Worm (Caenorhabditis elegans): Measurements from ENCODE around the gene bath-3.
A peak's percentile ranks its signal among the peaks of the same experiment; 100 is the strongest.

The bath-3 gene

DNA sequence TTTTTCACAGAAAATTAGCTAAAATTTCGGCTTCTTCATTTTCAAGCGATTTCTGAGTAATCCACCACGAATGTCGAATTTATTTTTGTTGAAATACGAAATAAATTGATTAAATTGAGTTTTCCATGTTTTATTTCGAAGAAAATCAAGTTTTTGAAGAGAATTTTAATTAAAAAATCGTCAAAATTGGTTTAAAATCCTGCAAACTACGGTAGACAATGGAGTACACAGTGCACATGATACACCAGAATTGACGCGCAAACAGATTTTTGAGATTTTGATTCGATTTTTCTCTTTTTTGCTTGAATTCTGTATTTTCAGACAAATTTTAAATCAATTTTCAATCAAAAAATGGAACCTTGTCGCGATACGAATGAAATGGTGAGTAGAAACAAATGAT is 3.0 kb upstream of the bath-3 start, which contains the start of gene F59H6.14:
TSS of gene F59H6.14 (plus strand) at position 301 of the 400 bp plus-strand sequence.
- TF ChIP-seq lin-39 (tag; optimal IDR thresholded peaks at IDR 0.05) = no peak
- TF ChIP-seq sma-3 (GFP tag; optimal IDR thresholded peaks at IDR 0.05) = no peak
- TF ChIP-seq nhr-11 (tag; optimal IDR thresholded peaks at IDR 0.05) = no peak
- no peak for TF ChIP-seq ztf-1 (GFP tag; conservative IDR thresholded peaks at IDR 0.05)
- TF ChIP-seq ama-1 (optimal IDR thresholded peaks at IDR 0.05) = no peak
- TF ChIP-seq peb-1 (tag; optimal IDR thresholded peaks at IDR 0.05) = no peak
- TF ChIP-seq sma-9 (GFP tag; optimal IDR thresholded peaks at IDR 0.05) = no peak
- no peak for TF ChIP-seq sma-9 (tag; optimal IDR thresholded peaks at IDR 0.05)
- TF ChIP-seq nhr-237 (tag; optimal IDR thresholded peaks at IDR 0.05) = no peak
- TF ChIP-seq unc-39 (tag; optimal IDR thresholded peaks at IDR 0.05) = no peak
- no peak for TF ChIP-seq nhr-10 (tag; optimal IDR thresholded peaks at IDR 0.05)
- no peak for TF ChIP-seq elt-3 (tag; optimal IDR thresholded peaks at IDR 0.05)
- TF ChIP-seq F13H6.1 (tag; optimal IDR thresholded peaks at IDR 0.05) = no peak
- no peak for TF ChIP-seq ZK546.5 (tag; optimal IDR thresholded peaks at IDR 0.05)
- no peak for TF ChIP-seq ztf-11 (tag; optimal IDR thresholded peaks at IDR 0.05)
- no peak for TF ChIP-seq ceh-16 (tag; optimal IDR thresholded peaks at IDR 0.05)
- TF ChIP-seq fos-1 (tag; optimal IDR thresholded peaks at IDR 0.05) = no peak
- TF ChIP-seq nhr-77 (tag; optimal IDR thresholded peaks at IDR 0.05) = no peak

ce11 chrII:2032282-2032681 is 2.0 kb upstream of the bath-3 start, which contains the start of gene btb-4:
btb-4 (plus strand) TSS chrII:2032316.
- peak; percentile 4 for TF ChIP-seq unc-55 (GFP tag; optimal IDR thresholded peaks at IDR 0.05)
- TF ChIP-seq gmeb-1 (tag; optimal IDR thresholded peaks at IDR 0.05) = peak; percentile 78

ce11 chrII:2031852-2032251 is 1.6 kb upstream of the bath-3 start, which contains the start of gene bath-5:
bath-5 (minus strand) TSS chrII:2031952.
- no peak for TF ChIP-seq unc-62 (GFP tag; optimal IDR thresholded peaks at IDR 0.05)
- TF ChIP-seq nhr-11 (tag; optimal IDR thresholded peaks at IDR 0.05) = no peak
- no peak for TF ChIP-seq nhr-23 (tag; optimal IDR thresholded peaks at IDR 0.05)
- TF ChIP-seq nhr-237 (tag; optimal IDR thresholded peaks at IDR 0.05) = no peak
- TF ChIP-seq lin-11 (tag; optimal IDR thresholded peaks at IDR 0.05) = no peak
- no peak for TF ChIP-seq R02D3.7 (tag; optimal IDR thresholded peaks at IDR 0.05)
- no peak for TF ChIP-seq fos-1 (tag; optimal IDR thresholded peaks at IDR 0.05)
- no peak for TF ChIP-seq dmd-4 (tag; optimal IDR thresholded peaks at IDR 0.05)
- no peak for TF ChIP-seq ZK546.5 (tag; optimal IDR thresholded peaks at IDR 0.05)

- TF ChIP-seq ztf-11 (tag; optimal IDR thresholded peaks at IDR 0.05) (no peak), zag-1 (tag; optimal IDR thresholded peaks at IDR 0.05) (no peak), ztf-4 (tag; optimal IDR thresholded peaks at IDR 0.05) (no peak), sma-9 (GFP tag; optimal IDR thresholded peaks at IDR 0.05) (no peak), sma-9 (tag; optimal IDR thresholded peaks at IDR 0.05) (no peak), lsy-2 (tag; optimal IDR thresholded peaks at IDR 0.05) (no peak), blmp-1 (tag; optimal IDR thresholded peaks at IDR 0.05; ENCODE audit: insufficient read depth) (no peak), unc-62 (GFP tag; optimal IDR thresholded peaks at IDR 0.05) (no peak), mdl-1 (tag; optimal IDR thresholded peaks at IDR 0.05) (no peak), nhr-12 (tag; optimal IDR thresholded peaks at IDR 0.05) (no peak), dmd-4 (tag; optimal IDR thresholded peaks at IDR 0.05) (no peak), gmeb-1 (tag; optimal IDR thresholded peaks at IDR 0.05) (no peak), R02D3.7 (tag; optimal IDR thresholded peaks at IDR 0.05) (no peak), nhr-11 (tag; optimal IDR thresholded peaks at IDR 0.05) (no peak)
Measured at ce11 chrII:2028712-2029111, 1.6 kb downstream of the bath-3 start, which contains the start of gene bath-1. bath-1 (minus strand) TSS chrII:2028812.

DNA sequence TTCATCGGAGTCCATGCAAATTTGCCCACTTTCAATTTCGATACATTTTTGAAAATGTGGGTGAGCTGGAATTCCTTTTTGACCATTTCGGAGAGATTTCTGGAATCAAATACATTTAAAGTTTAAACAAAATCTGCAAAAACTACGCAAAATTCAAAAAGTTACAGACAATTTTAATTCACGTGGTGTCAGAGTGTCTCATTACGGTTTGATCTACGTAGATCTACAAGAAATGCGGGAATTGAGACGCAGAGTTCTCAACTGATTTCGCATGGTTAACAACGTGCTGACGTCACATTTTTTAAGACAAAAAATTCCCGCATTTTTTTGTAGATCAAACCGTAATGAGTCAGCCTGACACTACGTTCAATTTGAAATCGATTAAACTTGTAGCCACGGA is 3.7 kb downstream of the bath-3 start, which contains the start of gene bath-21:
TSS of gene bath-21 (minus strand) at position 101 of the 400 bp plus-strand sequence.
- TF ChIP-seq blmp-1 (tag; optimal IDR thresholded peaks at IDR 0.05; ENCODE audit: insufficient read depth) (no peak), nhr-129 (tag; optimal IDR thresholded peaks at IDR 0.05) (no peak), fos-1 (tag; optimal IDR thresholded peaks at IDR 0.05) (no peak), nhr-11 (tag; optimal IDR thresholded peaks at IDR 0.05) (no peak), unc-62 (GFP tag; optimal IDR thresholded peaks at IDR 0.05) (no peak), crh-2 (tag; optimal IDR thresholded peaks at IDR 0.05) (no peak), nhr-12 (tag; optimal IDR thresholded peaks at IDR 0.05) (no peak), sma-3 (GFP tag; optimal IDR thresholded peaks at IDR 0.05) (no peak), dmd-4 (tag; optimal IDR thresholded peaks at IDR 0.05) (no peak), lin-13 (GFP tag; optimal IDR thresholded peaks at IDR 0.05) (no peak), F13H6.1 (tag; optimal IDR thresholded peaks at IDR 0.05) (no peak), mbf-1 (tag; optimal IDR thresholded peaks at IDR 0.05) (no peak), nhr-6 (tag; optimal IDR thresholded peaks at IDR 0.05) (no peak), R02D3.7 (tag; optimal IDR thresholded peaks at IDR 0.05) (no peak), mdl-1 (tag; optimal IDR thresholded peaks at IDR 0.05) (no peak)

All from whole organism, L2 larva.